Worm (Caenorhabditis elegans) whole organism, L1 larva: ENCODE measurements around the gene fmi-1.

Experiments used
- C16A3.4 ChIP-seq: fragments of 150-350 bp; optimal IDR thresholded peaks from 2 replicates; lab custom pipeline; 2014; ENCODE audit warnings: missing biosample characterization, missing genetic modification characterization
- F16B12.6 ChIP-seq: fragments of 150-350 bp; optimal IDR thresholded peaks from 2 replicates; lab custom pipeline; 2014; ENCODE audit warnings: missing biosample characterization, missing genetic modification characterization
- Y116A8C.19 ChIP-seq: sonication (generic microtip); optimal IDR thresholded peaks from 2 replicates; lab custom pipeline; 2016; ENCODE audit warnings: missing compliant biosample characterization, missing genetic modification characterization, borderline replicate concordance
- blmp-1 ChIP-seq: fragments of 150-350 bp; optimal IDR thresholded peaks from 2 replicates; lab custom pipeline; 2014; ENCODE audit warnings: missing biosample characterization, missing genetic modification characterization
- ceh-63 ChIP-seq: fragments of 200-800 bp; sonication (Bioruptor generic); optimal IDR thresholded peaks from 2 replicates; lab custom pipeline; 2018; ENCODE audit warnings: mild to moderate bottlenecking, missing genetic modification characterization, missing compliant biosample characterization
- ceh-8 ChIP-seq: fragments of 200-800 bp; sonication (Bioruptor generic); optimal IDR thresholded peaks from 2 replicates; lab custom pipeline; 2018; ENCODE audit warnings: mild to moderate bottlenecking, missing genetic modification characterization, moderate library complexity, missing compliant biosample characterization
- ceh-88 ChIP-seq: fragments of 200-800 bp; sonication (Bioruptor generic); IDR thresholded peaks from 2 replicates; pipeline ENCODE4 v1.3.6; 2022; ENCODE audit warnings: missing genetic modification characterization, missing compliant biosample characterization
- ces-1 ChIP-seq: fragments of 150-350 bp; optimal IDR thresholded peaks from 2 replicates; lab custom pipeline; 2014; ENCODE audit warnings: missing biosample characterization, missing genetic modification reagents, missing genetic modification characterization
- dpl-1 ChIP-seq, 3 experiments: fragments of 150-350 bp in 2 of 3; sonication (generic microtip) in 1 of 3; optimal IDR thresholded peaks; 2 replicates each; lab custom pipeline; 2014 to 2017; ENCODE audit warnings: missing biosample characterization in 3 of 3, missing genetic modification characterization in 3 of 3, missing genetic modification reagents in 3 of 3
- dsc-1 ChIP-seq: sonication (generic microtip); optimal IDR thresholded peaks from 2 replicates; lab custom pipeline; 2016; ENCODE audit warnings: mild to moderate bottlenecking, missing genetic modification characterization, missing compliant biosample characterization
- efl-1 ChIP-seq, 4 experiments: fragments of 150-350 bp; optimal IDR thresholded peaks in 3 of 4; peaks in 1 of 4; 1 replicate in 1 of 4; 2 replicates in 3 of 4; lab custom pipeline; 2014; ENCODE audit warnings: missing biosample characterization in 2 of 4, missing genetic modification characterization in 2 of 4, missing genetic modification reagents in 2 of 4
- efl-3 ChIP-seq: fragments of 200-800 bp; sonication (Bioruptor generic); optimal IDR thresholded peaks from 2 replicates; lab custom pipeline; 2018; ENCODE audit warnings: mild to moderate bottlenecking, missing genetic modification characterization, missing compliant biosample characterization
- egl-27 ChIP-seq, 2 experiments: fragments of 150-350 bp in 1 of 2; sonication (generic microtip); optimal IDR thresholded peaks; 3 replicates each; lab custom pipeline; 2017 to 2018; ENCODE audit warnings: missing biosample characterization in 2 of 2, missing genetic modification characterization in 2 of 2, missing genetic modification reagents in 2 of 2
- elt-2 ChIP-seq: sonication (generic microtip); optimal IDR thresholded peaks from 2 replicates; lab custom pipeline; 2016; ENCODE audit warnings: missing genetic modification characterization, mild to moderate bottlenecking, inconsistent platforms, missing compliant biosample characterization, missing genetic modification reagents
- ets-5 ChIP-seq: fragments of 200-800 bp; sonication (Bioruptor generic); IDR thresholded peaks from 2 replicates; pipeline ENCODE4 v1.3.6; 2022; ENCODE audit warnings: missing genetic modification characterization, missing compliant biosample characterization
- fkh-8 ChIP-seq: sonication (generic microtip); optimal IDR thresholded peaks from 2 replicates; lab custom pipeline; 2016; ENCODE audit warnings: mild to moderate bottlenecking, missing genetic modification characterization, missing compliant biosample characterization
- grh-1 ChIP-seq: fragments of 200-800 bp; sonication (Bioruptor generic); IDR thresholded peaks from 2 replicates; pipeline ENCODE4 v1.3.6; 2022; ENCODE audit warnings: missing genetic modification reagents, missing genetic modification characterization, missing compliant biosample characterization
- lin-13 ChIP-seq: fragments of 150-350 bp; optimal IDR thresholded peaks from 2 replicates; lab custom pipeline; 2014; ENCODE audit warnings: missing biosample characterization, missing genetic modification reagents, missing genetic modification characterization
- lin-14 ChIP-seq: fragments of 200-800 bp; sonication (Bioruptor generic); optimal IDR thresholded peaks from 2 replicates; lab custom pipeline; 2018; ENCODE audit warnings: mild to moderate bottlenecking, missing genetic modification characterization, moderate library complexity, missing compliant biosample characterization
- lin-15B ChIP-seq: fragments of 150-350 bp; sonication (generic microtip); optimal IDR thresholded peaks from 3 replicates; lab custom pipeline; 2014; ENCODE audit warnings: missing biosample characterization, missing genetic modification characterization
- lin-35 ChIP-seq, 2 experiments: fragments of 150-350 bp; optimal IDR thresholded peaks; 2 replicates each; lab custom pipeline; 2014; ENCODE audit warnings: missing biosample characterization in 2 of 2, missing genetic modification characterization in 2 of 2, missing genetic modification reagents in 2 of 2
- lin-39 ChIP-seq: fragments of 150-350 bp; optimal IDR thresholded peaks from 2 replicates; lab custom pipeline; 2014; ENCODE audit warnings: missing biosample characterization, missing genetic modification reagents, missing genetic modification characterization
- lsy-2 ChIP-seq, 2 experiments: fragments of 150-350 bp; optimal IDR thresholded peaks; 2 replicates each; lab custom pipeline; 2014; ENCODE audit warnings: missing biosample characterization in 2 of 2, missing genetic modification characterization in 2 of 2
- mab-9 ChIP-seq: fragments of 200-800 bp; sonication (Bioruptor generic); IDR thresholded peaks from 2 replicates; pipeline ENCODE4 v1.3.6; 2022; ENCODE audit warnings: missing genetic modification reagents, missing genetic modification characterization, missing compliant biosample characterization
- mef-2 ChIP-seq: fragments of 150-350 bp; optimal IDR thresholded peaks from 2 replicates; lab custom pipeline; 2014; ENCODE audit warnings: missing biosample characterization, missing genetic modification characterization
- mep-1 ChIP-seq: fragments of 150-350 bp; optimal IDR thresholded peaks from 2 replicates; lab custom pipeline; 2014; ENCODE audit warnings: missing biosample characterization, missing genetic modification characterization
- nhr-12 ChIP-seq: sonication (generic microtip); optimal IDR thresholded peaks from 2 replicates; lab custom pipeline; 2017; ENCODE audit warnings: missing biosample characterization, missing genetic modification characterization
- nhr-20 ChIP-seq: sonication (generic microtip); optimal IDR thresholded peaks from 2 replicates; lab custom pipeline; 2016; ENCODE audit warnings: mild to moderate bottlenecking, missing genetic modification characterization, missing compliant biosample characterization
- nhr-28 ChIP-seq: fragments of 150-350 bp; optimal IDR thresholded peaks from 2 replicates; lab custom pipeline; 2014; ENCODE audit warnings: missing biosample characterization, missing genetic modification characterization
- nhr-47 ChIP-seq: sonication (generic microtip); optimal IDR thresholded peaks from 2 replicates; lab custom pipeline; 2016; ENCODE audit warnings: mild to moderate bottlenecking, missing genetic modification characterization, moderate library complexity, missing compliant biosample characterization
- nhr-71 ChIP-seq: sonication (generic microtip); optimal IDR thresholded peaks from 2 replicates; lab custom pipeline; 2016; ENCODE audit warnings: mild to moderate bottlenecking, missing genetic modification characterization, moderate library complexity, missing compliant biosample characterization
- nhr-84 ChIP-seq: sonication (generic microtip); optimal IDR thresholded peaks from 2 replicates; lab custom pipeline; 2017; ENCODE audit warnings: missing biosample characterization, missing genetic modification characterization
- nhr-85 ChIP-seq: sonication (generic microtip); peaks from one replicate; lab custom pipeline; 2016; ENCODE audit warnings: missing genetic modification characterization, inconsistent platforms, missing compliant biosample characterization
- pqm-1 ChIP-seq: sonication (generic microtip); optimal IDR thresholded peaks from 3 replicates; lab custom pipeline; 2017; ENCODE audit warnings: missing biosample characterization, missing genetic modification characterization
- rnt-1 ChIP-seq: sonication (generic microtip); optimal IDR thresholded peaks from 2 replicates; lab custom pipeline; 2016; ENCODE audit warnings: mild to moderate bottlenecking, missing genetic modification characterization, moderate library complexity, missing compliant biosample characterization
- skn-1 ChIP-seq: fragments of 150-350 bp; optimal IDR thresholded peaks from 2 replicates; lab custom pipeline; 2014; ENCODE audit warnings: missing biosample characterization, missing genetic modification characterization
- snpc-4 ChIP-seq: fragments of 150-350 bp; optimal IDR thresholded peaks from 2 replicates; lab custom pipeline; 2014; ENCODE audit warnings: missing biosample characterization, missing genetic modification characterization
- snu-23 ChIP-seq: sonication (generic microtip); optimal IDR thresholded peaks from 2 replicates; lab custom pipeline; 2016; ENCODE audit warnings: missing genetic modification characterization, missing compliant biosample characterization
- sup-37 ChIP-seq: fragments of 200-800 bp; sonication (Bioruptor generic); optimal IDR thresholded peaks from 2 replicates; lab custom pipeline; 2018; ENCODE audit warnings: mild to moderate bottlenecking, missing genetic modification characterization, missing compliant biosample characterization
- swsn-7 ChIP-seq: sonication (generic microtip); optimal IDR thresholded peaks from 2 replicates; lab custom pipeline; 2016; ENCODE audit warnings: missing genetic modification characterization, missing compliant biosample characterization
- tbx-2 ChIP-seq: sonication (generic microtip); optimal IDR thresholded peaks from 2 replicates; lab custom pipeline; 2016; ENCODE audit warnings: missing genetic modification characterization, missing compliant biosample characterization
- unc-30 ChIP-seq: sonication (generic microtip); optimal IDR thresholded peaks from 2 replicates; lab custom pipeline; 2017; ENCODE audit warnings: missing biosample characterization, missing genetic modification characterization
- unc-86 ChIP-seq: sonication (generic microtip); optimal IDR thresholded peaks from 2 replicates; lab custom pipeline; 2016; ENCODE audit warnings: missing genetic modification characterization, missing compliant biosample characterization
- unc-98 ChIP-seq: fragments of 200-800 bp; sonication (Bioruptor generic); IDR thresholded peaks from 2 replicates; pipeline ENCODE4 v1.3.6; 2022; ENCODE audit warnings: missing genetic modification characterization, missing compliant biosample characterization
- vab-15 ChIP-seq: sonication (generic microtip); optimal IDR thresholded peaks from 2 replicates; lab custom pipeline; 2017; ENCODE audit warnings: missing genotype, mild to moderate bottlenecking, missing genetic modification characterization, missing compliant biosample characterization
- zag-1 ChIP-seq: fragments of 150-350 bp; optimal IDR thresholded peaks from 2 replicates; lab custom pipeline; 2014; ENCODE audit warnings: missing biosample characterization, missing genetic modification characterization
- zip-4 ChIP-seq: fragments of 200-800 bp; sonication (Bioruptor generic); optimal IDR thresholded peaks from 2 replicates; lab custom pipeline; 2018; ENCODE audit warnings: mild to moderate bottlenecking, missing genetic modification characterization, moderate library complexity, missing compliant biosample characterization

The fmi-1 gene

ce11 chrV:13009271-13009670, 9.6 kb upstream of the fmi-1 start:
- no peak for TF ChIP-seq F16B12.6 (tag; lab: Kevin White, UChicago)
- no peak for TF ChIP-seq lin-15B (tag; lab: Kevin White, UChicago)
- no peak for TF ChIP-seq tbx-2 (tag; lab: Kevin White, UChicago)
- TF ChIP-seq ceh-63 (GFP tag; lab: Kevin White, UChicago), result no peak
- no peak for TF ChIP-seq mep-1 (tag; lab: Kevin White, UChicago)
- no peak for TF ChIP-seq snu-23 (GFP tag; lab: Kevin White, UChicago)
- TF ChIP-seq unc-30, result no peak
- TF ChIP-seq pqm-1 (tag; lab: Kevin White, UChicago), result no peak
- no peak for TF ChIP-seq fkh-8 (tag; lab: Kevin White, UChicago)
- TF ChIP-seq mef-2, result no peak
- TF ChIP-seq lin-13, result no peak

- TF ChIP-seq nhr-85 (tag; lab: Kevin White, UChicago), result peak; percentile 52
- TF ChIP-seq ceh-88 (GFP tag; lab: Robert Waterston, UW), result no peak
- peak; percentile 22 for TF ChIP-seq tbx-2 (tag; lab: Kevin White, UChicago)
- no peak for TF ChIP-seq ces-1 (GFP tag; lab: Kevin White, UChicago)
- TF ChIP-seq efl-1 (optimal IDR thresholded peaks at IDR 0.05; lab: Kevin White, UChicago), result peak in 1 of 2 experiments; percentile 32
- TF ChIP-seq efl-1 (GFP tag; optimal IDR thresholded peaks at IDR 0.05 in 1 of 2; lab: Kevin White, UChicago), result peak in 1 of 2 experiments; percentile 74
- TF ChIP-seq snu-23 (GFP tag; lab: Kevin White, UChicago), result peak; percentile 59
- no peak for TF ChIP-seq sup-37
- TF ChIP-seq dsc-1 (tag; lab: Kevin White, UChicago), result peak; percentile 2
- TF ChIP-seq blmp-1 (tag; lab: Kevin White, UChicago), result peak; percentile 70
- TF ChIP-seq zag-1 (tag; lab: Kevin White, UChicago), result no peak
- peak; percentile 23 for TF ChIP-seq nhr-47 (tag; lab: Kevin White, UChicago)
- peak; percentile 84 for TF ChIP-seq lin-14 (GFP tag; lab: Kevin White, UChicago)
- TF ChIP-seq Y116A8C.19 (tag; lab: Kevin White, UChicago), result no peak
- no peak for TF ChIP-seq vab-15
- TF ChIP-seq swsn-7 (tag; lab: Kevin White, UChicago), result peak; percentile 31
- peak; percentile 0 to 37 for TF ChIP-seq lsy-2 (tag; optimal IDR thresholded peaks at IDR 0.05; lab: Kevin White, UChicago)
- TF ChIP-seq nhr-12 (tag; lab: Kevin White, UChicago), result no peak
- TF ChIP-seq lin-35 (GFP tag; optimal IDR thresholded peaks at IDR 0.05; lab: Kevin White, UChicago), result peak in 1 of 2 experiments; percentile 19
- no peak for TF ChIP-seq lin-13
- no peak for TF ChIP-seq lin-39
- no peak for TF ChIP-seq grh-1 (GFP tag; lab: Robert Waterston, UW)
- TF ChIP-seq nhr-20, result peak; percentile 51
- TF ChIP-seq rnt-1 (tag; lab: Kevin White, UChicago), result peak; percentile 22
- TF ChIP-seq nhr-71 (tag; lab: Kevin White, UChicago), result peak; percentile 61
- peak; percentile 19 for TF ChIP-seq snpc-4
- TF ChIP-seq dpl-1 (GFP tag; optimal IDR thresholded peaks at IDR 0.05; lab: Kevin White, UChicago), result peak in 2 of 3 experiments; percentile 8 to 14
- no peak for TF ChIP-seq unc-98
- TF ChIP-seq, all 84 proteins: peak for 16
These were observed 9.0 kb upstream of the fmi-1 start for ce11 chrV:13009843-13010242.

ce11 chrV:13011904-13012303, 7.0 kb upstream of the fmi-1 start:
- peak; percentile 93 for TF ChIP-seq elt-2 (tag; lab: Kevin White, UChicago)
- TF ChIP-seq nhr-20, result peak; percentile 18
- no peak for TF ChIP-seq ceh-8
- TF ChIP-seq nhr-71 (tag; lab: Kevin White, UChicago), result peak; percentile 5
- TF ChIP-seq lin-35 (GFP tag; optimal IDR thresholded peaks at IDR 0.05; lab: Kevin White, UChicago), result peak in 1 of 2 experiments; percentile 21

- no peak for TF ChIP-seq nhr-84 (tag; lab: Kevin White, UChicago)
- no peak for TF ChIP-seq zip-4
- no peak for TF ChIP-seq efl-3 (GFP tag; lab: Kevin White, UChicago)
- TF ChIP-seq nhr-28 (tag; lab: Kevin White, UChicago), result no peak
- no peak for TF ChIP-seq Y116A8C.19 (tag; lab: Kevin White, UChicago)
- no peak for TF ChIP-seq C16A3.4 (tag; lab: Kevin White, UChicago)
- TF ChIP-seq unc-86 (tag; lab: Kevin White, UChicago), result no peak
- no peak for TF ChIP-seq skn-1 (tag; lab: Kevin White, UChicago)
- TF ChIP-seq lin-35 (GFP tag; optimal IDR thresholded peaks at IDR 0.05; lab: Kevin White, UChicago), result no peak
- TF ChIP-seq ets-5, result no peak
- no peak for TF ChIP-seq unc-98
- TF ChIP-seq nhr-71 (tag; lab: Kevin White, UChicago), result no peak
- TF ChIP-seq vab-15, result no peak
- no peak for TF ChIP-seq mab-9 (GFP tag; lab: Robert Waterston, UW)
- no peak for TF ChIP-seq egl-27 (tag; optimal IDR thresholded peaks at IDR 0.05; lab: Kevin White, UChicago)
These were observed 5.7 kb upstream of the fmi-1 start, which contains the start of gene try-10 for ce11 chrV:13013158-13013557. Gene try-10 (minus strand): TSS chrV:13013258.
